Worm (Caenorhabditis elegans) whole organism, mixed stage, embryonic: ENCODE data around the gene Y69H2.7.

ENCODE experiments used
- ceh-43 ChIP-seq: fragments of 200-800 bp; sonication (Bioruptor generic); optimal IDR thresholded peaks from 2 replicates; lab custom pipeline; 2018; ENCODE audit warnings: mild to moderate bottlenecking, missing genetic modification characterization, moderate library complexity, missing compliant biosample characterization
- cnd-1 ChIP-seq: fragments of 200-800 bp; sonication (Bioruptor generic); optimal IDR thresholded peaks from 2 replicates; lab custom pipeline; 2018; ENCODE audit warnings: mild to moderate bottlenecking, missing genetic modification characterization, missing compliant biosample characterization
- elt-1 ChIP-seq: sonication (generic microtip); optimal IDR thresholded peaks from 2 replicates; lab custom pipeline; 2017; ENCODE audit warnings: missing genetic modification characterization, mild to moderate bottlenecking, missing compliant biosample characterization, antibody characterized with exemption, moderate library complexity, borderline replicate concordance; ENCODE audit not compliant: insufficient read depth
- flh-1 ChIP-seq: fragments of 200-800 bp; sonication (Bioruptor generic); optimal IDR thresholded peaks from 2 replicates; lab custom pipeline; 2018; ENCODE audit warnings: mild to moderate bottlenecking, missing genetic modification characterization, moderate library complexity, missing compliant biosample characterization
- hlh-1 ChIP-seq: fragments of 150-350 bp; optimal IDR thresholded peaks from 2 replicates; lab custom pipeline; 2014; ENCODE audit warnings: missing biosample characterization, missing genetic modification reagents, missing genetic modification characterization
- lin-13 ChIP-seq: fragments of 150-350 bp; optimal IDR thresholded peaks from 2 replicates; lab custom pipeline; 2014; ENCODE audit warnings: missing biosample characterization, missing genetic modification characterization
- mab-5 ChIP-seq: fragments of 150-350 bp; optimal IDR thresholded peaks from 2 replicates; lab custom pipeline; 2014; ENCODE audit warnings: missing biosample characterization, missing genetic modification characterization
- mls-2 ChIP-seq: sonication (generic microtip); optimal IDR thresholded peaks from 2 replicates; lab custom pipeline; 2016; ENCODE audit warnings: mild to moderate bottlenecking, missing genetic modification characterization, moderate library complexity, missing compliant biosample characterization
- nhr-237 ChIP-seq: fragments of 150-350 bp; optimal IDR thresholded peaks from 2 replicates; lab custom pipeline; 2014; ENCODE audit warnings: missing biosample characterization, missing genetic modification characterization
- pha-4 ChIP-seq: fragments of 150-350 bp; optimal IDR thresholded peaks from 2 replicates; lab custom pipeline; 2018; ENCODE audit warnings: missing biosample characterization, missing genetic modification reagents, missing genetic modification characterization
- snpc-4 ChIP-seq: fragments of 150-350 bp; optimal IDR thresholded peaks from 2 replicates; lab custom pipeline; 2014; ENCODE audit warnings: missing biosample characterization, missing genetic modification characterization
- sptf-1 ChIP-seq: sonication (generic microtip); optimal IDR thresholded peaks from 2 replicates; lab custom pipeline; 2017; ENCODE audit warnings: mild to moderate bottlenecking, missing genetic modification characterization, moderate library complexity, missing compliant biosample characterization
- unc-62 ChIP-seq: fragments of 150-350 bp; optimal IDR thresholded peaks from 2 replicates; lab custom pipeline; 2014; ENCODE audit warnings: missing biosample characterization, missing genetic modification reagents, missing genetic modification characterization
- ztf-11 ChIP-seq: fragments of 150-350 bp; optimal IDR thresholded peaks from 2 replicates; lab custom pipeline; 2014; ENCODE audit warnings: missing biosample characterization, missing genetic modification characterization

ce11 chrV:18734381-18734780, 44.6 kb downstream of the Y69H2.7 start, which contains the start of gene scl-20:
- TF ChIP-seq elt-1 (tag; lab: Kevin White, UChicago) (no peak), lin-13 (tag; lab: Kevin White, UChicago) (no peak), mls-2 (no peak), hlh-1 (tag; lab: Kevin White, UChicago) (no peak), snpc-4 (tag; lab: Kevin White, UChicago) (no peak), pha-4 (tag; lab: Kevin White, UChicago) (no peak), mab-5 (no peak), unc-62 (GFP tag; lab: Kevin White, UChicago) (no peak), ceh-43 (no peak), cnd-1 (tag; lab: Kevin White, UChicago) (no peak), nhr-237 (tag; lab: Kevin White, UChicago) (no peak), sptf-1 (tag; lab: Kevin White, UChicago) (no peak), ztf-11 (tag; lab: Kevin White, UChicago) (no peak), flh-1 (GFP tag; lab: Kevin White, UChicago) (no peak)
